Worm (Caenorhabditis elegans): ENCODE measurements around the gene K11D12.12.

ce11 chrV:5046103-5046502 is 6.0 kb upstream of the K11D12.12 start, which contains the start of gene exc-14:
- TF ChIP-seq nhr-28 (tag; optimal IDR thresholded peaks at IDR 0.05), result no peak
- TF ChIP-seq pqm-1 (tag; optimal IDR thresholded peaks at IDR 0.05), result no peak
- TF ChIP-seq irx-1 (tag; optimal IDR thresholded peaks at IDR 0.05), result no peak
- TF ChIP-seq nhr-11 (tag; optimal IDR thresholded peaks at IDR 0.05), result no peak
- TF ChIP-seq snpc-4 (tag; optimal IDR thresholded peaks at IDR 0.05), result no peak
- TF ChIP-seq aly-2 (tag; optimal IDR thresholded peaks at IDR 0.05), result no peak
- no peak for TF ChIP-seq ztf-11 (tag; optimal IDR thresholded peaks at IDR 0.05)
- TF ChIP-seq elt-3 (tag; optimal IDR thresholded peaks at IDR 0.05), result no peak
- no peak for TF ChIP-seq aha-1 (tag; optimal IDR thresholded peaks at IDR 0.05)
- TF ChIP-seq elt-2 (tag; optimal IDR thresholded peaks at IDR 0.05), result no peak

Data from whole organism, L1 larva.